Fruit fly (Drosophila melanogaster): Measurements from ENCODE around the gene Alg10.
A peak's percentile ranks its signal among the peaks of the same experiment; 100 is the strongest.

Gene Alg10

dm6 chr3L:11197291-11198021, 32.7 kb downstream of the Alg10 start, which contains the start of gene GlcAT-P (continued):
- TF ChIP-seq CG18262 (tag; optimal IDR thresholded peaks at IDR 0.05) (peak; percentile 82), CG16813 (GFP tag; IDR thresholded peaks at IDR 0.05; ENCODE audit: partially characterized antibody) (no peak), CG8089 (GFP tag; optimal IDR thresholded peaks at IDR 0.05) (no peak), so (GFP tag; IDR thresholded peaks at IDR 0.05) (0 out of 3 replicates have a peak, but pooled peaks have one; percentile 41), Dp (GFP tag; optimal IDR thresholded peaks at IDR 0.05) (no peak), CG4730 (GFP tag; IDR thresholded peaks at IDR 0.05) (no peak), luna (GFP tag; optimal IDR thresholded peaks at IDR 0.05) (no peak), HHEX (GFP tag; optimal IDR thresholded peaks at IDR 0.05) (no peak), CG8478 (optimal IDR thresholded peaks at IDR 0.05) (no peak), CG13775 (GFP tag; optimal IDR thresholded peaks at IDR 0.05) (peak; percentile 64), caup (GFP tag; optimal IDR thresholded peaks at IDR 0.05; ENCODE audit: severe bottlenecking) (peak; percentile 63), CG18011 (GFP tag; optimal IDR thresholded peaks at IDR 0.05) (no peak), CG13296 (GFP tag; optimal IDR thresholded peaks at IDR 0.05) (peak; percentile 75), CG1792 (GFP tag; optimal IDR thresholded peaks at IDR 0.05) (no peak), CG10565 (GFP tag; optimal IDR thresholded peaks at IDR 0.05) (no peak), CG12219 (GFP tag; optimal IDR thresholded peaks at IDR 0.05) (no peak), yki (optimal IDR thresholded peaks at IDR 0.05) (no peak), slp2 (GFP tag; optimal IDR thresholded peaks at IDR 0.05) (no peak), Dll (GFP tag; IDR thresholded peaks at IDR 0.05; ENCODE audit: partially characterized antibody) (no peak), Hr39 (optimal IDR thresholded peaks at IDR 0.05) (no peak), Sox100B (GFP tag; optimal IDR thresholded peaks at IDR 0.05) (peak; percentile 78), CG3281 (GFP tag; optimal IDR thresholded peaks at IDR 0.05) (peak; percentile 76), Neu2 (GFP tag; optimal IDR thresholded peaks at IDR 0.05; ENCODE audit: borderline replicate concordance) (no peak), CG5245 (GFP tag; optimal IDR thresholded peaks at IDR 0.05) (no peak), Optix (GFP tag; IDR thresholded peaks at IDR 0.05) (no peak), org-1 (GFP tag; optimal IDR thresholded peaks at IDR 0.05) (peak; percentile 37), CG7839 (tag; optimal IDR thresholded peaks at IDR 0.05) (peak; percentile 79), CG4424 (GFP tag; optimal IDR thresholded peaks at IDR 0.05) (peak; percentile 62), CG3065 (GFP tag; optimal IDR thresholded peaks at IDR 0.05) (no peak), psq (GFP tag; optimal IDR thresholded peaks at IDR 0.05) (no peak), CG3407 (GFP tag; optimal IDR thresholded peaks at IDR 0.05) (peak; percentile 35), ind (GFP tag; optimal IDR thresholded peaks at IDR 0.05) (peak; percentile 39), pfk (GFP tag; optimal IDR thresholded peaks at IDR 0.05) (no peak), Hey (tag; optimal IDR thresholded peaks at IDR 0.05) (no peak), CG14441 (GFP tag; IDR thresholded peaks at IDR 0.05) (peak; percentile 46), CG1647 (GFP tag; optimal IDR thresholded peaks at IDR 0.05) (no peak), Hr51 (GFP tag; optimal IDR thresholded peaks at IDR 0.05) (peak in 1 of 2 experiments; percentile 86), klu (GFP tag; IDR thresholded peaks at IDR 0.05) (peak; percentile 61; the same call in 1 of the 2 replicates), CG15601 (tag; optimal IDR thresholded peaks at IDR 0.05) (peak; percentile 63), H2.0 (GFP tag; IDR thresholded peaks at IDR 0.05) (peak; percentile 55; the same call in 1 of the 2 replicates), Doc2 (GFP tag; IDR thresholded peaks at IDR 0.05) (no peak), prd (optimal IDR thresholded peaks at IDR 0.05) (no peak), prd (GFP tag; IDR thresholded peaks at IDR 0.05) (peak; percentile 63), crc (GFP tag; optimal IDR thresholded peaks at IDR 0.05) (no peak), lov (optimal IDR thresholded peaks at IDR 0.05) (no peak), lov (GFP tag; IDR thresholded peaks at IDR 0.05) (no peak), Eip74EF (GFP tag; optimal IDR thresholded peaks at IDR 0.05) (peak in 1 of 2 experiments; percentile 59), CG2889 (GFP tag; IDR thresholded peaks at IDR 0.05) (peak; percentile 46; the same call in 1 of the 3 replicates), h (optimal IDR thresholded peaks at IDR 0.05) (no peak), z (GFP tag; IDR thresholded peaks at IDR 0.05) (no peak), Six4 (GFP tag; optimal IDR thresholded peaks at IDR 0.05) (no peak)

Measured in whole organism, embryonic.